Fruit fly (Drosophila melanogaster) whole organism, embryonic: Measurements from ENCODE around the gene Fibp.

Source experiments
- CG12299 ChIP-seq: fragments of 200-800 bp; sonication (Bioruptor generic); optimal IDR thresholded peaks from 2 replicates; lab custom pipeline; 2018; ENCODE audit warnings: missing biosample characterization, mild to moderate bottlenecking, missing genetic modification characterization
- Optix ChIP-seq: fragments of 200-800 bp; sonication (Bioruptor generic); IDR thresholded peaks from 3 replicates; pipeline ENCODE4 v1.3.6; 2022; ENCODE audit warnings: missing biosample characterization, missing genetic modification characterization
- jing ChIP-seq: fragments of 200-800 bp; sonication (Bioruptor generic); optimal IDR thresholded peaks from 2 replicates; lab custom pipeline; 2018; ENCODE audit warnings: missing biosample characterization, mild to moderate bottlenecking, missing genetic modification characterization

DNA sequence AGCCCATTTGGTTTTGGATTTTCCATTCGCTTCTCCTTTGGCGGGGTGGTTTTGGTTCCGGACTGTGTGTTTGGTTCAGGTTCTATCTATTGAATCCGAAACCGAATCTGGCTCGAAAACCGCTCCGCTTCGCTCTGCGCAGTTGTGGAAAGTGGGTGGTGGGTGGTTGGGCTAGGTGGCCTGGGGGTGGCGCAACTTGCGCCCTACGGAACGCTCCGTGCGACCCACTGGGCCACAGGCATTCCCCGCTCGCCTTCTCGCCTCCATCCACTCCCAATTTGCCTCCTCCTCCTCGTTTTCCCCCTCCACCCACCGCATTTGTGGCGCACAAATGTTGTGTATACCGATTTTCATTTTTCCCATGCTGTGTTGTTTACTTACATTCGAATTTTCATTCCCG lies 934 bp upstream of the Fibp start:
- TF ChIP-seq CG12299 (tag; lab: Kevin White, UChicago) = no peak
- no peak for TF ChIP-seq Optix (GFP tag; lab: Robert Waterston, UW)
- no peak for TF ChIP-seq jing
